Worm (Caenorhabditis elegans) whole organism, late embryonic: ENCODE data around the gene Y73F4A.3.

ENCODE experiments used
- ahr-1 ChIP-seq: sonication (generic microtip); optimal IDR thresholded peaks from 2 replicates; lab custom pipeline; 2016; ENCODE audit warnings: missing genetic modification characterization, missing compliant biosample characterization
- ama-1 ChIP-seq: fragments of 150-350 bp; optimal IDR thresholded peaks from 2 replicates; lab custom pipeline; 2014
- ceh-14 ChIP-seq: sonication (generic microtip); optimal IDR thresholded peaks from 2 replicates; lab custom pipeline; 2016; ENCODE audit warnings: missing genotype, missing genetic modification characterization, missing compliant biosample characterization
- ceh-19 ChIP-seq: fragments of 200-800 bp; sonication (Bioruptor generic); optimal IDR thresholded peaks from 2 replicates; lab custom pipeline; 2018; ENCODE audit warnings: mild to moderate bottlenecking, missing genetic modification characterization, missing compliant biosample characterization
- ceh-24 ChIP-seq: sonication (generic microtip); optimal IDR thresholded peaks from 2 replicates; lab custom pipeline; 2016; ENCODE audit warnings: mild to moderate bottlenecking, missing genetic modification characterization, missing compliant biosample characterization
- ceh-45 ChIP-seq: fragments of 200-800 bp; sonication (Bioruptor generic); IDR thresholded peaks from 2 replicates; pipeline ENCODE4 v1.3.6; 2022; ENCODE audit warnings: missing genetic modification reagents, missing genetic modification characterization, missing compliant biosample characterization
- elt-2 ChIP-seq: sonication (generic microtip); optimal IDR thresholded peaks from 2 replicates; lab custom pipeline; 2016; ENCODE audit warnings: missing genetic modification reagents, missing genetic modification characterization, missing compliant biosample characterization
- fkh-10 ChIP-seq: fragments of 150-350 bp; optimal IDR thresholded peaks from 2 replicates; lab custom pipeline; 2014; ENCODE audit warnings: missing biosample characterization, missing genetic modification reagents, missing genetic modification characterization
- hlh-8 ChIP-seq: sonication (generic microtip); optimal IDR thresholded peaks from 2 replicates; lab custom pipeline; 2016; ENCODE audit warnings: missing genotype, missing genetic modification characterization, missing compliant biosample characterization
- mec-3 ChIP-seq: sonication (generic microtip); optimal IDR thresholded peaks from 2 replicates; lab custom pipeline; 2016; ENCODE audit warnings: borderline replicate concordance, missing genetic modification characterization, missing compliant biosample characterization
- nhr-11 ChIP-seq: fragments of 150-350 bp; optimal IDR thresholded peaks from 2 replicates; lab custom pipeline; 2014; ENCODE audit warnings: missing biosample characterization, missing genetic modification characterization
- npax-4 ChIP-seq: sonication (generic microtip); optimal IDR thresholded peaks from 2 replicates; lab custom pipeline; 2016; ENCODE audit warnings: missing genetic modification characterization, missing compliant biosample characterization
- sox-2 ChIP-seq: fragments of 200-800 bp; sonication (Bioruptor generic); IDR thresholded peaks from 2 replicates; pipeline ENCODE4 v1.3.6; 2022; ENCODE audit warnings: missing genetic modification reagents, missing genetic modification characterization, missing compliant biosample characterization
- unc-86 ChIP-seq: sonication (generic microtip); optimal IDR thresholded peaks from 2 replicates; lab custom pipeline; 2016; ENCODE audit warnings: missing genetic modification characterization, missing compliant biosample characterization

DNA sequence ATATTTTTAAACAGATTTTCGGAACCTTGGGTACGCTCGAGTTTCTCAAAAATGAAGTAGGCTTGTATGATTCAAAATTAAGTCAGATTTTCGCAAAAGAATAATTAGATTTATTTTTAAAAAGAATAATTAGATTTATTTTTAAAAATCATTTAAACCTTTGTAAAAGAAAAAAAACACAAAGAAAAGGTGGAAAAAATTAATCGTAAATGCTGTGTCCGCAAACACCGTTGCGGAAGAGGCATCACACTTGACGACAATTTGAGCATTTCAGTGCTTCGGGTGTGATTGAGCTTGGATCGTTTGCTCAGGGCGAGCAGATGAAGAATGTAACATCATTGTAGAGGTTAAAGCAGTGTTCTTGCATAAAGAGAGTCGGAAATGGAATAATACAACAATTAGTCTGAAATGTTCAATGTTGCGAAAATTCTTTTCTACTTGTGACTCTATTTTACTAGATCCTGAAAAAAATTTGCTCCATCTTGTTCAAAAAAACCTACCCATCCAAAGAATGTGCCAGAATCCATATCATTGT is 19.0 kb downstream of the Y73F4A.3 start:
- no peak for TF ChIP-seq ama-1 (lab: Kevin White, UChicago)
- no peak for TF ChIP-seq unc-86 (tag; lab: Kevin White, UChicago)
- TF ChIP-seq fkh-10 (GFP tag; lab: Kevin White, UChicago) = no peak
- TF ChIP-seq ceh-14 = no peak
- no peak for TF ChIP-seq nhr-11 (tag; lab: Kevin White, UChicago)
- TF ChIP-seq mec-3 = no peak
- no peak for TF ChIP-seq ceh-45 (GFP tag; lab: Robert Waterston, UW)
- no peak for TF ChIP-seq elt-2 (tag; lab: Kevin White, UChicago)
- no peak for TF ChIP-seq sox-2 (GFP tag; lab: Robert Waterston, UW)
- TF ChIP-seq ahr-1 (tag; lab: Kevin White, UChicago) = no peak
- no peak for TF ChIP-seq npax-4
- no peak for TF ChIP-seq ceh-24 (tag; lab: Kevin White, UChicago)
- no peak for TF ChIP-seq ceh-19 (GFP tag; lab: Kevin White, UChicago)
- no peak for TF ChIP-seq hlh-8 (tag; lab: Kevin White, UChicago)
